Fruit fly (Drosophila melanogaster) S2 (cell line): Measurements from ENCODE around the gene CG6813.

Experiments used
- CG8478 ChIP-seq: fragments of >200 bp; optimal IDR thresholded peaks from 2 replicates; lab custom pipeline; 2018
- CTCF ChIP-seq, 2 experiments: fragments of >200 bp; optimal IDR thresholded peaks; 2 replicates each; lab custom pipeline; 2018

dm6 chr3R:11603136-11603535, 23.3 kb downstream of the CG6813 start:
- no peak for TF ChIP-seq CG8478 (lab: Kevin White, UChicago)
- no peak for TF ChIP-seq CTCF (optimal IDR thresholded peaks at IDR 0.05; lab: Kevin White, UChicago)
